Worm (Caenorhabditis elegans) whole organism, L4 larva: ENCODE measurements around the gene smu-2.

Experiments used
- D1046.2 ChIP-seq: fragments of 200-800 bp; sonication (Bioruptor generic); IDR thresholded peaks from 2 replicates; pipeline ENCODE4 v1.3.6; 2022; ENCODE audit warnings: missing genetic modification characterization, missing compliant biosample characterization
- aha-1 ChIP-seq: fragments of 150-350 bp; peaks from one replicate; lab custom pipeline; 2014; ENCODE audit warnings: missing biosample characterization, missing genetic modification characterization
- aly-2 ChIP-seq: sonication (generic microtip); optimal IDR thresholded peaks from 2 replicates; lab custom pipeline; 2018; ENCODE audit warnings: missing biosample characterization, missing genetic modification characterization
- ama-1 ChIP-seq: fragments of 150-350 bp; optimal IDR thresholded peaks from 2 replicates; lab custom pipeline; 2014; ENCODE audit warnings: inconsistent platforms, mixed read lengths
- ceh-20 ChIP-seq: fragments of 200-800 bp; sonication (Bioruptor generic); IDR thresholded peaks from 2 replicates; pipeline ENCODE4 v1.3.6; 2022; ENCODE audit warnings: missing genetic modification reagents, missing genetic modification characterization, missing compliant biosample characterization
- ceh-62 ChIP-seq: sonication (generic microtip); optimal IDR thresholded peaks from 2 replicates; lab custom pipeline; 2017; ENCODE audit warnings: missing biosample characterization, missing genetic modification characterization
- cey-2 ChIP-seq: sonication (generic microtip); optimal IDR thresholded peaks from 3 replicates; lab custom pipeline; 2017; ENCODE audit warnings: missing genetic modification characterization, mild to moderate bottlenecking, missing compliant biosample characterization, antibody characterized with exemption, borderline replicate concordance; ENCODE audit not compliant: insufficient read depth
- daf-19 ChIP-seq: fragments of 200-800 bp; sonication (Bioruptor generic); conservative IDR thresholded peaks from 2 replicates; pipeline ENCODE4 v1.3.6; 2022; ENCODE audit warnings: missing genetic modification characterization, missing compliant biosample characterization
- egl-27 ChIP-seq: sonication (generic microtip); optimal IDR thresholded peaks from 3 replicates; lab custom pipeline; 2017; ENCODE audit warnings: missing biosample characterization, missing genetic modification reagents, missing genetic modification characterization
- egl-43 ChIP-seq: fragments of 200-800 bp; sonication (Bioruptor generic); IDR thresholded peaks from 2 replicates; pipeline ENCODE4 v1.3.6; 2022; ENCODE audit warnings: missing genetic modification reagents, missing genetic modification characterization, missing compliant biosample characterization
- fkh-10 ChIP-seq: fragments of 150-350 bp; optimal IDR thresholded peaks from 2 replicates; lab custom pipeline; 2014; ENCODE audit warnings: missing biosample characterization, missing genetic modification reagents, missing genetic modification characterization
- hif-1 ChIP-seq, 2 experiments: sonication (generic microtip); optimal IDR thresholded peaks; 2 replicates each; lab custom pipeline; 2016 to 2017; ENCODE audit warnings: missing compliant biosample characterization in 2 of 2, missing genetic modification characterization in 2 of 2, missing genetic modification reagents in 2 of 2, missing genotype in 2 of 2, mild to moderate bottlenecking in 1 of 2
- hmg-1.1 ChIP-seq: fragments of 200-800 bp; sonication (Bioruptor generic); IDR thresholded peaks from 2 replicates; pipeline ENCODE4 v1.3.6; 2022; ENCODE audit warnings: missing genetic modification reagents, missing genetic modification characterization, missing compliant biosample characterization
- lin-29 ChIP-seq: fragments of 200-800 bp; sonication (Bioruptor generic); IDR thresholded peaks from 2 replicates; pipeline ENCODE4 v1.3.6; 2022; ENCODE audit warnings: missing genetic modification reagents, missing genetic modification characterization, missing compliant biosample characterization
- lin-39 ChIP-seq: fragments of 150-350 bp; optimal IDR thresholded peaks from 2 replicates; lab custom pipeline; 2014; ENCODE audit warnings: missing biosample characterization, missing genetic modification reagents, missing genetic modification characterization
- madf-9 ChIP-seq: fragments of 200-800 bp; sonication (Bioruptor generic); conservative IDR thresholded peaks from 2 replicates; pipeline ENCODE4 v1.3.6; 2022; ENCODE audit warnings: missing genetic modification reagents, missing genetic modification characterization, missing compliant biosample characterization
- mdt-29 ChIP-seq: fragments of 200-800 bp; sonication (Bioruptor generic); IDR thresholded peaks from 2 replicates; pipeline ENCODE4 v1.3.6; 2022; ENCODE audit warnings: missing genetic modification reagents, missing genetic modification characterization, missing compliant biosample characterization
- nhr-11 ChIP-seq: fragments of 150-350 bp; optimal IDR thresholded peaks from 2 replicates; lab custom pipeline; 2014; ENCODE audit warnings: missing biosample characterization, missing genetic modification characterization
- nhr-111 ChIP-seq: fragments of 200-800 bp; sonication (Bioruptor generic); optimal IDR thresholded peaks from 2 replicates; lab custom pipeline; 2018; ENCODE audit warnings: mild to moderate bottlenecking, missing genetic modification characterization, missing compliant biosample characterization
- nhr-28 ChIP-seq: fragments of 150-350 bp; optimal IDR thresholded peaks from 2 replicates; lab custom pipeline; 2014; ENCODE audit warnings: missing biosample characterization, missing genetic modification characterization
- nhr-42 ChIP-seq: fragments of 200-800 bp; sonication (Bioruptor generic); IDR thresholded peaks from 2 replicates; pipeline ENCODE4 v1.3.6; 2022; ENCODE audit warnings: missing genetic modification characterization, missing compliant biosample characterization
- skn-1 ChIP-seq: fragments of 150-350 bp; optimal IDR thresholded peaks from 2 replicates; lab custom pipeline; 2014; ENCODE audit warnings: missing biosample characterization, missing genetic modification characterization
- spr-3 ChIP-seq: fragments of 200-800 bp; sonication (Bioruptor generic); optimal IDR thresholded peaks from 2 replicates; lab custom pipeline; 2018; ENCODE audit warnings: mild to moderate bottlenecking, missing genetic modification characterization, missing compliant biosample characterization
- unc-130 ChIP-seq: sonication (generic microtip); optimal IDR thresholded peaks from 2 replicates; lab custom pipeline; 2016; ENCODE audit warnings: missing genetic modification reagents, missing genetic modification characterization, missing compliant biosample characterization
- unc-62 ChIP-seq, 3 experiments: fragments of 150-350 bp in 1 of 3; sonication (generic microtip); optimal IDR thresholded peaks in 2 of 3; peaks in 1 of 3; 1 replicate in 1 of 3; 2 replicates in 2 of 3; lab custom pipeline; 2014 to 2017; ENCODE audit warnings: missing biosample characterization in 3 of 3, missing genetic modification characterization in 3 of 3, missing genetic modification reagents in 3 of 3, missing genotype in 1 of 3
- zip-2 ChIP-seq: fragments of 150-350 bp; optimal IDR thresholded peaks from 2 replicates; lab custom pipeline; 2014; ENCODE audit warnings: missing biosample characterization, missing genetic modification characterization
- ztf-7 ChIP-seq: fragments of 150-350 bp; optimal IDR thresholded peaks from 2 replicates; lab custom pipeline; 2014; ENCODE audit warnings: missing biosample characterization, missing genetic modification characterization

smu-2 gene

ce11 chrII:3524097-3524496 is 41.9 kb downstream of the smu-2 start, which contains the start of gene col-72:
Gene col-72 (minus strand): TSS chrII:3524197.
- no peak for TF ChIP-seq ztf-7
- TF ChIP-seq, all 104 proteins: peak for 0

- no peak for TF ChIP-seq fkh-10 (GFP tag; lab: Kevin White, UChicago)
- no peak for TF ChIP-seq hif-1 (tag; optimal IDR thresholded peaks at IDR 0.05; lab: Kevin White, UChicago)
- TF ChIP-seq madf-9 (GFP tag; lab: Robert Waterston, UW): no peak
- no peak for TF ChIP-seq lin-39
- no peak for TF ChIP-seq lin-29
- TF ChIP-seq mdt-29 (GFP tag; lab: Robert Waterston, UW): no peak
- no peak for TF ChIP-seq nhr-42 (GFP tag; lab: Robert Waterston, UW)
- peak; percentile 20 for TF ChIP-seq aha-1 (tag; lab: Kevin White, UChicago)
Measured at ce11 chrII:3527460-3527859, 45.3 kb downstream of the smu-2 start.

- TF ChIP-seq egl-43 (GFP tag; lab: Robert Waterston, UW): no peak
- TF ChIP-seq D1046.2 (GFP tag; lab: Robert Waterston, UW): no peak
- TF ChIP-seq egl-27 (tag; lab: Kevin White, UChicago): no peak
- TF ChIP-seq nhr-28 (tag; lab: Kevin White, UChicago): no peak
- no peak for TF ChIP-seq daf-19 (GFP tag; lab: Robert Waterston, UW)
- TF ChIP-seq ama-1 (lab: Kevin White, UChicago): no peak
- no peak for TF ChIP-seq cey-2 (tag; lab: Kevin White, UChicago)
- TF ChIP-seq aly-2 (tag; lab: Kevin White, UChicago): no peak
- TF ChIP-seq ceh-62 (tag; lab: Kevin White, UChicago): no peak
- TF ChIP-seq lin-29: no peak
- no peak for TF ChIP-seq nhr-11 (tag; lab: Kevin White, UChicago)
- no peak for TF ChIP-seq ceh-20 (GFP tag; lab: Robert Waterston, UW)
- TF ChIP-seq unc-62 (GFP tag; optimal IDR thresholded peaks at IDR 0.05 in 1 of 2; lab: Kevin White, UChicago): no peak
- TF ChIP-seq unc-62 (tag; optimal IDR thresholded peaks at IDR 0.05; lab: Kevin White, UChicago): no peak
- TF ChIP-seq zip-2: no peak
- TF ChIP-seq spr-3: no peak
- no peak for TF ChIP-seq nhr-111 (GFP tag; lab: Kevin White, UChicago)
- no peak for TF ChIP-seq skn-1 (tag; lab: Kevin White, UChicago)
- no peak for TF ChIP-seq unc-130 (GFP tag; lab: Kevin White, UChicago)
- TF ChIP-seq hmg-1.1 (GFP tag; lab: Robert Waterston, UW): no peak
- TF ChIP-seq, all 104 proteins: peak for 0
Measured at ce11 chrII:3528256-3528655, 46.0 kb downstream of the smu-2 start, which contains the start of gene ncs-6. Gene ncs-6 (minus strand): TSS chrII:3528516.
